Fruit fly (Drosophila melanogaster): ENCODE results near the gene CG8149.
A peak's percentile ranks its signal among the peaks of the same experiment; 100 is the strongest.

DNA sequence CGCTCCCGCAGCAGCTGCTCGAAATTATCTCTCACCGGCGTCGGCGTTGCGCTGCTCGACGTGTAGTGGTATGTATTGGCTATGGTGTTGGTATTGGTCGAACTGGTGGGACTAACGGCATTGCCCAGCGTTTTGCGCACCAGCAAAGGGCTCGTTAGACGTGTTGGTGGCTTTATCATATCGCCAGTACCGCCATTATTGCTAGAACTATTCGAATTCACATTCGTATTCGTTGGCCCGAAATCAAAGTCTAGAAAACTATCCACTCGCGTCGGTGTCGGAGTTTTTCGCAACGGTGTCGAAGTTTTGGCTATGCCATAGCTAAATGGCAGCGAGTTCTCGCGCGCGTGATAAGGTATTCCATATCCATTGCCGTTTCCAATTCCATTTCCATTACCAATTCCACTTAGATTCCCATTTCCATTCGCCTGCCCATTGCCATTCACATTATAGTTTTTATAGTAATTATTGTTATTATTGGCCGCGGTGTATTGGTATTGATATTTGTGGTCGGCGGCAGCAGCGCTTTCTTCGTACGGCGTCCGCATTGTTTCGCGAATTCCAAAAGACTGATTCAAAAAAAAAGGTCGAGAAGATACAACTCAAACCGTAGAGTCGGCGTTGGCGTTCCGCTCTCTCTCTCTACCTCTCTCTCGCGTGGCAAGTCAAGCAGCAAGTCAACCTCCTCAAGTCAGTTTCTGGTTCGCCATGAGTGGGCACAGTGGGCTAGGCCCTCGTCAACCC lies 28.2 kb downstream of the CG8149 start, which contains the start of gene by:
- TF ChIP-seq pan (optimal IDR thresholded peaks at IDR 0.05) (no peak), Myc (optimal IDR thresholded peaks at IDR 0.05) (no peak), Hr78 (GFP tag; optimal IDR thresholded peaks at IDR 0.05) (no peak), Jra (GFP tag; optimal IDR thresholded peaks at IDR 0.05) (no peak), Hr83 (GFP tag; optimal IDR thresholded peaks at IDR 0.05; ENCODE audit: poor library complexity, severe bottlenecking) (peak; percentile 15), CrebA (GFP tag; optimal IDR thresholded peaks at IDR 0.05; ENCODE audit: borderline replicate concordance) (no peak), usp (GFP tag; optimal IDR thresholded peaks at IDR 0.05) (no peak), h (GFP tag; optimal IDR thresholded peaks at IDR 0.05) (no peak), tai (GFP tag; optimal IDR thresholded peaks at IDR 0.05) (no peak), N (GFP tag; optimal IDR thresholded peaks at IDR 0.05) (no peak), Abd-B (GFP tag; optimal IDR thresholded peaks at IDR 0.05) (no peak), Hnf4 (GFP tag; optimal IDR thresholded peaks at IDR 0.05) (no peak)

Measured in whole organism, wandering third instar larva.